Worm (Caenorhabditis elegans) whole organism, young adult: ENCODE data around the gene rpia-1.
"Not testable (repeated sequence)": the region's sequence is repeated elsewhere in the genome, so short reads cannot be mapped to it uniquely, and the experiment has no call there.

Experiments
- B0261.1 ChIP-seq: sonication (generic microtip); optimal IDR thresholded peaks from 2 replicates; lab custom pipeline; 2016; ENCODE audit warnings: mild to moderate bottlenecking, missing genetic modification characterization, moderate library complexity, missing compliant biosample characterization
- F10E7.11 ChIP-seq: sonication (generic microtip); optimal IDR thresholded peaks from 2 replicates; lab custom pipeline; 2017; ENCODE audit warnings: mild to moderate bottlenecking, missing genetic modification characterization, moderate library complexity, missing compliant biosample characterization
- F55B11.4 ChIP-seq: sonication (generic microtip); optimal IDR thresholded peaks from 2 replicates; lab custom pipeline; 2016; ENCODE audit warnings: missing compliant biosample characterization, missing genetic modification characterization, borderline replicate concordance; ENCODE audit not compliant: insufficient read depth
- F57C9.4 ChIP-seq: sonication (generic microtip); optimal IDR thresholded peaks from 2 replicates; lab custom pipeline; 2017; ENCODE audit warnings: mild to moderate bottlenecking, missing genetic modification characterization, missing compliant biosample characterization
- Y53F4B.3 ChIP-seq: fragments of 200-800 bp; sonication (Bioruptor generic); IDR thresholded peaks from 2 replicates; pipeline ENCODE4 v1.3.6; 2022; ENCODE audit warnings: missing genetic modification reagents, missing genetic modification characterization, missing compliant biosample characterization
- athp-1 ChIP-seq: sonication (generic microtip); optimal IDR thresholded peaks from 2 replicates; lab custom pipeline; 2017; ENCODE audit warnings: mild to moderate bottlenecking, missing genetic modification characterization, missing compliant biosample characterization
- attf-5 ChIP-seq: fragments of 200-800 bp; sonication (Bioruptor generic); optimal IDR thresholded peaks from 2 replicates; lab custom pipeline; 2018; ENCODE audit warnings: mild to moderate bottlenecking, missing genetic modification characterization, missing compliant biosample characterization
- bed-1 ChIP-seq: fragments of 200-800 bp; sonication (Bioruptor generic); IDR thresholded peaks from 2 replicates; pipeline ENCODE4 v1.3.6; 2022; ENCODE audit warnings: missing genetic modification reagents, missing genetic modification characterization, missing compliant biosample characterization
- bed-2 ChIP-seq: fragments of 200-800 bp; sonication (Bioruptor generic); IDR thresholded peaks from 2 replicates; pipeline ENCODE4 v1.3.6; 2022; ENCODE audit warnings: missing genetic modification reagents, missing genetic modification characterization, missing compliant biosample characterization
- cebp-2 ChIP-seq: fragments of 200-800 bp; sonication (Bioruptor generic); IDR thresholded peaks from 2 replicates; pipeline ENCODE4 v1.3.6; 2022; ENCODE audit warnings: missing genetic modification characterization, missing compliant biosample characterization
- ceh-100 ChIP-seq: fragments of 200-800 bp; sonication (Bioruptor generic); IDR thresholded peaks from 2 replicates; pipeline ENCODE4 v1.3.6; 2022; ENCODE audit warnings: missing genetic modification reagents, missing genetic modification characterization, missing compliant biosample characterization
- ceh-58 ChIP-seq: fragments of 200-800 bp; sonication (Bioruptor generic); IDR thresholded peaks from 2 replicates; pipeline ENCODE4 v1.3.6; 2022; ENCODE audit warnings: missing genetic modification characterization, missing compliant biosample characterization
- chd-7 ChIP-seq: sonication (generic microtip); optimal IDR thresholded peaks from 2 replicates; lab custom pipeline; 2016; ENCODE audit warnings: mild to moderate bottlenecking, missing genetic modification characterization, moderate library complexity, missing compliant biosample characterization
- egl-18 ChIP-seq: fragments of 200-800 bp; sonication (Bioruptor generic); IDR thresholded peaks from 2 replicates; pipeline ENCODE4 v1.3.6; 2022; ENCODE audit warnings: missing genetic modification reagents, missing genetic modification characterization, missing compliant biosample characterization
- egl-44 ChIP-seq: fragments of 200-800 bp; sonication (Bioruptor generic); IDR thresholded peaks from 2 replicates; pipeline ENCODE4 v1.3.6; 2022; ENCODE audit warnings: missing genetic modification reagents, missing genetic modification characterization, missing compliant biosample characterization
- gei-17 ChIP-seq: fragments of 200-800 bp; sonication (Bioruptor generic); optimal IDR thresholded peaks from 2 replicates; lab custom pipeline; 2018; ENCODE audit warnings: mild to moderate bottlenecking, missing genetic modification characterization, missing compliant biosample characterization
- him-1 ChIP-seq: sonication (generic microtip); optimal IDR thresholded peaks from 2 replicates; lab custom pipeline; 2016; ENCODE audit warnings: missing genotype, missing genetic modification reagents, missing genetic modification characterization, missing compliant biosample characterization
- hlh-12 ChIP-seq: sonication (generic microtip); optimal IDR thresholded peaks from 2 replicates; lab custom pipeline; 2016; ENCODE audit warnings: missing genetic modification characterization, missing compliant biosample characterization
- hrde-1 ChIP-seq: sonication (generic microtip); optimal IDR thresholded peaks from 2 replicates; lab custom pipeline; 2016; ENCODE audit warnings: missing genetic modification characterization, mild to moderate bottlenecking, missing compliant biosample characterization, moderate library complexity, missing genotype, missing genetic modification reagents, borderline replicate concordance
- hsf-1 ChIP-seq: fragments of 200-800 bp; sonication (Bioruptor generic); IDR thresholded peaks from 2 replicates; pipeline ENCODE4 v1.3.6; 2022; ENCODE audit warnings: missing genetic modification reagents, missing genetic modification characterization, missing compliant biosample characterization
- madf-6 ChIP-seq: fragments of 200-800 bp; sonication (Bioruptor generic); IDR thresholded peaks from 2 replicates; pipeline ENCODE4 v1.3.6; 2022; ENCODE audit warnings: missing genetic modification reagents, missing genetic modification characterization, missing compliant biosample characterization
- mcd-1 ChIP-seq: fragments of 200-800 bp; sonication (Bioruptor generic); IDR thresholded peaks from 2 replicates; pipeline ENCODE4 v1.3.6; 2022; ENCODE audit warnings: missing genetic modification reagents, missing genetic modification characterization, missing compliant biosample characterization
- mel-28 ChIP-seq: sonication (generic microtip); optimal IDR thresholded peaks from 2 replicates; lab custom pipeline; 2016; ENCODE audit warnings: borderline replicate concordance, mild to moderate bottlenecking, missing genetic modification characterization, missing compliant biosample characterization
- nhr-120 ChIP-seq: fragments of 200-800 bp; sonication (Bioruptor generic); IDR thresholded peaks from 2 replicates; pipeline ENCODE4 v1.3.6; 2022; ENCODE audit warnings: missing genetic modification characterization, missing compliant biosample characterization
- nhr-27 ChIP-seq: fragments of 200-800 bp; sonication (Bioruptor generic); optimal IDR thresholded peaks from 2 replicates; lab custom pipeline; 2018; ENCODE audit warnings: mild to moderate bottlenecking, missing genetic modification characterization, moderate library complexity, missing compliant biosample characterization
- nhr-90 ChIP-seq: sonication (generic microtip); optimal IDR thresholded peaks from 2 replicates; lab custom pipeline; 2016; ENCODE audit warnings: missing genotype, mild to moderate bottlenecking, missing genetic modification characterization, missing compliant biosample characterization
- somi-1 ChIP-seq: fragments of 200-800 bp; sonication (Bioruptor generic); optimal IDR thresholded peaks from 2 replicates; lab custom pipeline; 2018; ENCODE audit warnings: mild to moderate bottlenecking, missing genetic modification characterization, missing compliant biosample characterization
- sptf-2 ChIP-seq: fragments of 200-800 bp; sonication (Bioruptor generic); optimal IDR thresholded peaks from 2 replicates; lab custom pipeline; 2018; ENCODE audit warnings: mild to moderate bottlenecking, missing genetic modification characterization, missing compliant biosample characterization
- tbp1 ChIP-seq: fragments of 200-800 bp; sonication (Bioruptor generic); optimal IDR thresholded peaks from 2 replicates; lab custom pipeline; 2018; ENCODE audit warnings: mild to moderate bottlenecking, missing genetic modification characterization, missing compliant biosample characterization
- tlf-1 ChIP-seq: fragments of 200-800 bp; sonication (Bioruptor generic); optimal IDR thresholded peaks from 2 replicates; lab custom pipeline; 2018; ENCODE audit warnings: mild to moderate bottlenecking, missing genetic modification characterization, missing compliant biosample characterization
- zfh-2 ChIP-seq: fragments of 200-800 bp; sonication (Bioruptor generic); conservative IDR thresholded peaks from 2 replicates; pipeline ENCODE4 v1.3.6; 2022; ENCODE audit warnings: missing genetic modification reagents, missing genetic modification characterization, missing compliant biosample characterization
- zim-3 ChIP-seq: sonication (generic microtip); optimal IDR thresholded peaks from 2 replicates; lab custom pipeline; 2017; ENCODE audit warnings: mild to moderate bottlenecking, missing genetic modification characterization, moderate library complexity, missing compliant biosample characterization
- ztf-22 ChIP-seq: fragments of 200-800 bp; sonication (Bioruptor generic); optimal IDR thresholded peaks from 2 replicates; lab custom pipeline; 2018; ENCODE audit warnings: mild to moderate bottlenecking, missing genetic modification characterization, moderate library complexity, missing compliant biosample characterization
- ztf-25 ChIP-seq: fragments of 200-800 bp; sonication (Bioruptor generic); IDR thresholded peaks from 2 replicates; pipeline ENCODE4 v1.3.6; 2022; ENCODE audit warnings: missing genetic modification reagents, missing genetic modification characterization, missing compliant biosample characterization
- ztf-28 ChIP-seq: fragments of 200-800 bp; sonication (Bioruptor generic); IDR thresholded peaks from 2 replicates; pipeline ENCODE4 v1.3.6; 2022; ENCODE audit warnings: missing genetic modification reagents, missing genetic modification characterization, missing compliant biosample characterization
- ztf-3 ChIP-seq: fragments of 200-800 bp; sonication (Bioruptor generic); optimal IDR thresholded peaks from 2 replicates; lab custom pipeline; 2018; ENCODE audit warnings: mild to moderate bottlenecking, missing genetic modification characterization, missing compliant biosample characterization

rpia-1 gene

DNA sequence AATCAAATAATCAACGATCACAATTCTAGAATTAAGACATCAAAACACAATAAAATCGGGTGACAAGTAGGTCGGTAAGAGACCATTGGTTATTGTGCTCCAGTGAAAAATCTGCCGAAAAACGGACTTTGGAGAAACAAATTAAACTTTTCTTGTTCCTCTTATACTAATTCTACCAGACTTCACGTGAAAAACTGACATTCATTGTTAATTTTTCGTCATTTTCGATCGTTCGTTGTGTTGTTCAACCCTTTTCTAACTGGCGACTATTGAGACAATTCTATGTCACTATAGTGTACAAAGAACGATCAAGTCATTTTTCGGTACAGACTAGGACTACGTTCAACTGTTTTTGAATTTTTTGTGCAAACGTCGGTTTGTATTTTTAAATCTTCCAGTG lies 2.5 kb upstream of the rpia-1 start (continued):
- TF ChIP-seq F57C9.4 (tag; lab: Kevin White, UChicago) (no peak), hrde-1 (tag; lab: Kevin White, UChicago) (no peak), zim-3 (tag; lab: Kevin White, UChicago) (no peak), bed-1 (GFP tag; lab: Robert Waterston, UW) (no peak), madf-6 (GFP tag; lab: Robert Waterston, UW) (no peak), ceh-100 (GFP tag; lab: Robert Waterston, UW) (no peak), nhr-120 (no peak), gei-17 (GFP tag; lab: Kevin White, UChicago) (no peak), nhr-90 (tag; lab: Kevin White, UChicago) (no peak), hsf-1 (GFP tag; lab: Robert Waterston, UW) (0 out of 2 replicates have a peak, but pooled peaks have one; percentile 37), sptf-2 (no peak), tbp1 (no peak), athp-1 (tag; lab: Kevin White, UChicago) (no peak), chd-7 (tag; lab: Kevin White, UChicago) (peak; percentile 15), nhr-27 (tag; lab: Kevin White, UChicago) (no peak), ztf-22 (no peak), zfh-2 (GFP tag; lab: Robert Waterston, UW) (no peak), tlf-1 (no peak), somi-1 (no peak), ztf-28 (GFP tag; lab: Robert Waterston, UW) (no peak), egl-18 (GFP tag; lab: Robert Waterston, UW) (no peak), him-1 (tag; lab: Kevin White, UChicago) (peak; percentile 51)
- TF ChIP-seq, all 124 proteins: peak for 9

DNA sequence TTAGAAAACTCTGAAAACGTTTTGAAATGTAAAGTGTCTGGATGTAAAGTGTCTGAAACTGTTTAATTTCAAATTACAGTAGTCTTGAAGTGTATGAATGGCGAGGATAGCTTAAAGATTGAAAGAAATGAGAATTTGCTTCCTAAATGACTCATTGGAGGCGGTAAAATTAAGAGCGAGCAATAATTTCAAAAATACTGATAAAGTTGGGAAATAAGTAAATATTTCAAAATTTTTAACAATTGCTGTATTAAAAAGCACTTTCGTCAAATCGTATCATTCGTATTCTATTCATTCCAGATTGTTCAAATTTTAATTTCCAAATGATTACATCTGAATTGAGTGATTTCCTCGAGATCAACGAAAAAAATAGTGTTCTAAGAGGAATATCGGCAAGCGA lies 1.4 kb downstream of the rpia-1 start, which contains the start of gene B0280.2:
Gene B0280.2 (plus strand): TSS at position 301 of the 400 bp plus-strand sequence.
- no peak for TF ChIP-seq bed-2 (GFP tag; lab: Robert Waterston, UW)
- TF ChIP-seq B0261.1 (tag; lab: Kevin White, UChicago), result no peak
- TF ChIP-seq ztf-3 (GFP tag; lab: Kevin White, UChicago), result no peak
- no peak for TF ChIP-seq F10E7.11 (tag; lab: Kevin White, UChicago)
- no peak for TF ChIP-seq nhr-120
- no peak for TF ChIP-seq F55B11.4 (tag; lab: Kevin White, UChicago)
- TF ChIP-seq cebp-2 (GFP tag; lab: Robert Waterston, UW), result no peak
- no peak for TF ChIP-seq Y53F4B.3
- TF ChIP-seq mcd-1 (GFP tag; lab: Robert Waterston, UW), result no peak
- TF ChIP-seq ceh-58 (GFP tag; lab: Robert Waterston, UW), result no peak
- no peak for TF ChIP-seq ztf-25 (GFP tag; lab: Robert Waterston, UW)
- TF ChIP-seq attf-5 (GFP tag; lab: Kevin White, UChicago), result no peak
- TF ChIP-seq zfh-2 (GFP tag; lab: Robert Waterston, UW), result no peak

ce11 chrIII:7128601-7129000 lies 5.7 kb downstream of the rpia-1 start, which contains the start of gene viro-2:
Gene viro-2 (plus strand): TSS chrIII:7128901.
- not testable (repeated sequence) for TF ChIP-seq mel-28 (tag; lab: Kevin White, UChicago); egl-44 (GFP tag; lab: Robert Waterston, UW); hlh-12
- TF ChIP-seq, all 124 proteins: peak for 0; not testable (repeated sequence) for 124
